Worm (Caenorhabditis elegans) whole organism, early embryonic: ENCODE results near the gene R02C2.7.

Source experiments
- ama-1 ChIP-seq: fragments of 150-350 bp; optimal IDR thresholded peaks from 2 replicates; lab custom pipeline; 2014
- pes-1 ChIP-seq: fragments of 200-800 bp; sonication (Bioruptor generic); IDR thresholded peaks from 2 replicates; pipeline ENCODE4 v1.3.6; 2022; ENCODE audit warnings: missing genetic modification reagents, missing genetic modification characterization, missing compliant biosample characterization

- TF ChIP-seq pes-1 (GFP tag; lab: Robert Waterston, UW) (no peak), ama-1 (lab: Kevin White, UChicago) (no peak)
Observed at ce11 chrV:242518-242917, at the start of gene R02C2.7.
